Worm (Caenorhabditis elegans) whole organism, early embryonic: ENCODE results near the gene elpc-2.

ENCODE experiments used
- B0310.2 ChIP-seq: sonication (generic microtip); optimal IDR thresholded peaks from 2 replicates; lab custom pipeline; 2016; ENCODE audit warnings: mild to moderate bottlenecking, missing genetic modification characterization, missing compliant biosample characterization
- F13C5.2 ChIP-seq: sonication (generic microtip); optimal IDR thresholded peaks from 2 replicates; lab custom pipeline; 2017; ENCODE audit warnings: mild to moderate bottlenecking, missing genetic modification characterization, inconsistent platforms, missing compliant biosample characterization
- aly-1 ChIP-seq: sonication (generic microtip); optimal IDR thresholded peaks from 2 replicates; lab custom pipeline; 2016; ENCODE audit warnings: missing genetic modification characterization, missing compliant biosample characterization
- ama-1 ChIP-seq: fragments of 150-350 bp; optimal IDR thresholded peaks from 2 replicates; lab custom pipeline; 2014
- ceh-13 ChIP-seq: fragments of 200-800 bp; sonication (Bioruptor generic); optimal IDR thresholded peaks from 2 replicates; lab custom pipeline; 2018; ENCODE audit warnings: mild to moderate bottlenecking, missing genetic modification characterization, missing compliant biosample characterization
- ceh-36 ChIP-seq: sonication (generic microtip); optimal IDR thresholded peaks from 2 replicates; lab custom pipeline; 2016; ENCODE audit warnings: missing genetic modification characterization, inconsistent platforms, missing compliant biosample characterization
- ets-7 ChIP-seq: sonication (generic microtip); optimal IDR thresholded peaks from 2 replicates; lab custom pipeline; 2016; ENCODE audit warnings: missing genotype, missing genetic modification characterization, missing compliant biosample characterization
- flt-1 ChIP-seq: fragments of 200-800 bp; sonication (Bioruptor generic); IDR thresholded peaks from 2 replicates; pipeline ENCODE4 v1.3.6; 2022; ENCODE audit warnings: missing genetic modification characterization, missing compliant biosample characterization
- hmbx-1 ChIP-seq: sonication (generic microtip); optimal IDR thresholded peaks from 2 replicates; lab custom pipeline; 2016; ENCODE audit warnings: mild to moderate bottlenecking, missing genetic modification characterization, missing compliant biosample characterization
- hmg-4 ChIP-seq: fragments of 200-800 bp; sonication (Bioruptor generic); optimal IDR thresholded peaks from 2 replicates; lab custom pipeline; 2018; ENCODE audit warnings: mild to moderate bottlenecking, missing genetic modification characterization, missing compliant biosample characterization
- hnd-1 ChIP-seq: sonication (generic microtip); optimal IDR thresholded peaks from 2 replicates; lab custom pipeline; 2016; ENCODE audit warnings: missing genetic modification characterization, missing compliant biosample characterization
- pes-1 ChIP-seq: fragments of 200-800 bp; sonication (Bioruptor generic); IDR thresholded peaks from 2 replicates; pipeline ENCODE4 v1.3.6; 2022; ENCODE audit warnings: missing genetic modification reagents, missing genetic modification characterization, missing compliant biosample characterization
- scrt-1 ChIP-seq: fragments of 200-800 bp; sonication (Bioruptor generic); IDR thresholded peaks from 2 replicates; pipeline ENCODE4 v1.3.6; 2022; ENCODE audit warnings: missing genetic modification characterization, missing compliant biosample characterization
- sea-1 ChIP-seq: fragments of 200-800 bp; sonication (Bioruptor generic); conservative IDR thresholded peaks from 2 replicates; pipeline ENCODE4 v1.3.6; 2022; ENCODE audit warnings: missing genetic modification characterization, missing compliant biosample characterization
- tbx-11 ChIP-seq: fragments of 200-800 bp; sonication (Bioruptor generic); IDR thresholded peaks from 2 replicates; pipeline ENCODE4 v1.3.6; 2022; ENCODE audit warnings: missing genetic modification characterization, missing compliant biosample characterization
- tbx-37 ChIP-seq: fragments of 200-800 bp; sonication (Bioruptor generic); conservative IDR thresholded peaks from 2 replicates; pipeline ENCODE4 v1.3.6; 2022; ENCODE audit warnings: missing genetic modification reagents, missing genetic modification characterization, missing compliant biosample characterization
- tra-4 ChIP-seq: sonication (generic microtip); optimal IDR thresholded peaks from 2 replicates; lab custom pipeline; 2017; ENCODE audit warnings: missing genetic modification characterization, missing compliant biosample characterization

Gene elpc-2

ce11 chrIII:12686457-12687250, 13.2 kb downstream of the elpc-2 start:
- no peak for TF ChIP-seq tbx-11 (GFP tag; lab: Robert Waterston, UW)
- peak; percentile 34 for TF ChIP-seq ama-1 (lab: Kevin White, UChicago)

- TF ChIP-seq pes-1 = no peak
- no peak for TF ChIP-seq scrt-1
- no peak for TF ChIP-seq flt-1 (GFP tag; lab: Robert Waterston, UW)
- TF ChIP-seq aly-1 = no peak
- TF ChIP-seq F13C5.2 (tag; lab: Kevin White, UChicago) = no peak
- TF ChIP-seq tbx-11 (GFP tag; lab: Robert Waterston, UW) = no peak
- no peak for TF ChIP-seq ets-7
- no peak for TF ChIP-seq hmg-4
- no peak for TF ChIP-seq sea-1
- TF ChIP-seq ceh-36 (tag; lab: Kevin White, UChicago) = no peak
- TF ChIP-seq hmbx-1 (tag; lab: Kevin White, UChicago) = no peak
- TF ChIP-seq hnd-1 (tag; lab: Kevin White, UChicago) = no peak
- no peak for TF ChIP-seq tra-4 (tag; lab: Kevin White, UChicago)
- TF ChIP-seq B0310.2 (tag; lab: Kevin White, UChicago) = no peak
- no peak for TF ChIP-seq ceh-13 (GFP tag; lab: Kevin White, UChicago)
- TF ChIP-seq tbx-37 (GFP tag; lab: Robert Waterston, UW) = no peak
- TF ChIP-seq ama-1 (lab: Kevin White, UChicago) = no peak
Observed at ce11 chrIII:12687382-12687781, 13.9 kb downstream of the elpc-2 start.

ce11 chrIII:12687872-12688375, 14.4 kb downstream of the elpc-2 start, which contains the start of the genes rsp-3 and spin-4:
TSS of gene rsp-3 (minus strand) at chrIII:12687922.
TSS of gene spin-4 (plus strand) at chrIII:12688318.
- TF ChIP-seq ama-1 (lab: Kevin White, UChicago) = no peak
- TF ChIP-seq F13C5.2 (tag; lab: Kevin White, UChicago) = peak; percentile 28

ce11 chrIII:12697591-12697990, 24.1 kb downstream of the elpc-2 start:
- TF ChIP-seq tbx-11 (GFP tag; lab: Robert Waterston, UW) (no peak), hmbx-1 (tag; lab: Kevin White, UChicago) (no peak), aly-1 (no peak), hnd-1 (tag; lab: Kevin White, UChicago) (no peak), ceh-36 (tag; lab: Kevin White, UChicago) (no peak), sea-1 (no peak), scrt-1 (no peak), ceh-13 (GFP tag; lab: Kevin White, UChicago) (no peak)

ce11 chrIII:12699194-12699593, 25.7 kb downstream of the elpc-2 start, which contains the start of gene sas-1:
TSS of gene sas-1 (plus strand) at chrIII:12699494.
- TF ChIP-seq B0310.2 (tag; lab: Kevin White, UChicago) (no peak), F13C5.2 (tag; lab: Kevin White, UChicago) (no peak), tbx-37 (GFP tag; lab: Robert Waterston, UW) (no peak), ceh-36 (tag; lab: Kevin White, UChicago) (no peak), hmg-4 (no peak), ceh-13 (GFP tag; lab: Kevin White, UChicago) (no peak), sea-1 (no peak), tra-4 (tag; lab: Kevin White, UChicago) (no peak), tbx-11 (GFP tag; lab: Robert Waterston, UW) (no peak), hmbx-1 (tag; lab: Kevin White, UChicago) (no peak), flt-1 (GFP tag; lab: Robert Waterston, UW) (no peak), pes-1 (no peak), ets-7 (no peak), hnd-1 (tag; lab: Kevin White, UChicago) (no peak), scrt-1 (no peak), aly-1 (no peak), ama-1 (lab: Kevin White, UChicago) (no peak)

ce11 chrIII:12702375-12702774, 28.9 kb downstream of the elpc-2 start:
- no peak for TF ChIP-seq tbx-11 (GFP tag; lab: Robert Waterston, UW)
- TF ChIP-seq sea-1 = no peak
- no peak for TF ChIP-seq ceh-36 (tag; lab: Kevin White, UChicago)
- TF ChIP-seq ama-1 (lab: Kevin White, UChicago) = no peak
- TF ChIP-seq hmbx-1 (tag; lab: Kevin White, UChicago) = no peak
- no peak for TF ChIP-seq scrt-1
- TF ChIP-seq aly-1 = no peak
- no peak for TF ChIP-seq tra-4 (tag; lab: Kevin White, UChicago)
- no peak for TF ChIP-seq ets-7
- TF ChIP-seq hmg-4 = no peak
- no peak for TF ChIP-seq pes-1
- TF ChIP-seq tbx-37 (GFP tag; lab: Robert Waterston, UW) = no peak

- TF ChIP-seq tbx-11 (GFP tag; lab: Robert Waterston, UW) (no peak), aly-1 (no peak), scrt-1 (no peak), hmg-4 (no peak), tra-4 (tag; lab: Kevin White, UChicago) (no peak), ets-7 (no peak), pes-1 (no peak), F13C5.2 (tag; lab: Kevin White, UChicago) (no peak), tbx-37 (GFP tag; lab: Robert Waterston, UW) (no peak), hnd-1 (tag; lab: Kevin White, UChicago) (no peak), ceh-13 (GFP tag; lab: Kevin White, UChicago) (no peak), ceh-36 (tag; lab: Kevin White, UChicago) (no peak), ama-1 (lab: Kevin White, UChicago) (no peak)
Observed at ce11 chrIII:12703237-12703636, 29.8 kb downstream of the elpc-2 start.
